Fruit fly (Drosophila melanogaster) S2 (cell line): ENCODE results near the gene Reph.

Source experiments
- CG8478 ChIP-seq: fragments of >200 bp; optimal IDR thresholded peaks from 2 replicates; lab custom pipeline; 2018
- CTCF ChIP-seq, 2 experiments: fragments of >200 bp; optimal IDR thresholded peaks; 2 replicates each; lab custom pipeline; 2018

Gene Reph

DNA sequence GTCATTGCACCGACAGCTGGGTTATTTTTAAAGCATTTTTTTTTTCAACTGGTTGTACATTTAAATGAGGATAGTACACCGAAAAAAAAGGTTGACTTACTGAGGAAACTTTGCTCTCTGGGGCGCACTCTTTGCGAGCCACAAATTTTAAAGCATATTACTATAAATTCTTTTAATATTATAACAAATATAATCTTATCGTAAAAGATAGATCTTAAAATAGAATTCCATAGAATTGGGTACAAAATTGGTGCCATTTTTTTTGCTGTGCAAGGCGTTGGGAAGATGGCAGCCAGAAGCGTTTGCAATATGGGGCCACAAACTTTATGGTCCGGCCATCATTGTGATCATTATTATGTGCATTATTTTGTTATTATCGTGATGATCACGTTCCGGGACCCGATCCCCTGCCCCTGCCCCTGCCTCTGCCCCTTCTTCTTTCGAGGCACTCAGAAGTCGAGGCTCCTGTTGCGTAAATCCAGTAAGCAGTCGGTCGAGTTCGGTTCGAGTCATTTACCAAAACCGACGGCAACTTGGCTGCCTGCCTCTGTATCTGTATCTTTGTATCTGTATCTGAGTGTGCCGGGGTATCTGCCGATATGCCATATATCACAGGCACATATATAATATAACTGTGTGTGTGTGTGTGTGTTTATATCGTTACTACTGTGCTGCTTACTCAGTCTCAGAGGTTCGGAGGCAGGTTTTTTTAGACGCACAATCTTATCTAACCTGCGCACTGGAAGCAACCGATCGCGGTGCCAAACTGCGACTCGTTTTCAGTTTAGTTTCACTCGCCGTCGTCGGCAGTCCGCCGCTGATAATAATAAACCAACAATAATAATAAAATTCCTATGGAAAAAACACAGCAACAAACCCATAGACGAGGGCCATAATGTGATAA, 24.9 kb upstream of the Reph start:
- TF ChIP-seq CG8478 (lab: Kevin White, UChicago) (no peak), CTCF (optimal IDR thresholded peaks at IDR 0.05; lab: Kevin White, UChicago) (no peak)

- TF ChIP-seq CTCF (optimal IDR thresholded peaks at IDR 0.05; lab: Kevin White, UChicago) (no peak), CG8478 (lab: Kevin White, UChicago) (no peak)
Observed at dm6 chr2L:3779143-3779788, 24.1 kb upstream of the Reph start.

DNA sequence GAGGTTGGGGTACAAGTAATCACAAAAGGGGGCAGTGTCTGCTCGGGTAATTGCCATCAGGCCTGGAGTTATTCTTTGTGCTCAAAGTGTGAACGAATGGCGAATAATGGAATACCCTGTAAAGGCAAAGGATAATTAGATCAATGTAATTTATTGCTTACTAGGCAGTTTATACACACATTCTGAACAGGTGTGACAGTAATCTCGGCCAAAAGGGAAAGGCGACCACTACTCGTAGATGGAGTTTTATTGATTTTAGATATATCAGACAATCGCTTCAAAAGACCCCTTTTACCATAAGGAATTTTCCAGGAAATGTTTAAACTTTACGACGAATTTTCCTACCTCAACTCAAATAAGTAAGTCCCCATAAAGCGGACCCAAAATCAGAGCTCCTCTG, 22.8 kb upstream of the Reph start:
- TF ChIP-seq CTCF (optimal IDR thresholded peaks at IDR 0.05; lab: Kevin White, UChicago) (no peak), CG8478 (lab: Kevin White, UChicago) (no peak)

dm6 chr2L:3781132-3781877, 22.0 kb upstream of the Reph start:
- TF ChIP-seq CG8478 (lab: Kevin White, UChicago) (no peak), CTCF (optimal IDR thresholded peaks at IDR 0.05; lab: Kevin White, UChicago) (no peak)

DNA sequence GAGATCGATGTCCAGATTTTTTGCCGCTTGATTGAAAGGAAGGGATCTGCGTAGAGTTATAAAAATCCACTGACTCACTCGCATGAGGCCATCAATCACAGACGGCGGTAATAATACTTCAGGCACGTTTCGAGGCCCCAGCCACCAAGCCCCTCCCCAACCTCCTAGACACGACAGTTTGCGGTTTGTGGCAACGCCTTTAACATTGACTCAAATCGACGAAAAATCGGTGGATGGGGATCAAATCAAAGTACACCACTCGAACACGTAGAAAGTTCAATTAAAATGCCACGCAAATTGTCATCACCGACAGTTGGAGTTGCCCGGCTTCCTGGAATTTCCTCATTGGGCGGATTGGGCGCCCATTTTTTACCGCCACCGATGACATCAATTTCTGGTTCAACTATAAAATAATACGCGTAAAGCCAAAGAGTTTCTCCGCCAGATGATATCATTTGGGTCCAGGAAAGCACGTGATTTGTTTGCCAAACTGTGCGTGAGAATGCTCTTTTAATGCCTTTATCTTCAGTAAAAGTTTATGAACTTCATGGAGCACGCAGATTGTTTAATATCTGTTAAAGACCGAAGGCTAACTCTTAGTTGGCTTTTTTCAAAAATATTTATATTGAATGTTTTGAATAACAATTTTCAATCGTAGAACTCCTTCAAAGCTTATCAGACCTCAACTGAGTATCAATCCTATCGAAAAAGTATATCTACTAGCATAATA, 18.9 kb upstream of the Reph start, which contains the start of gene CG31960:
Gene CG31960, plus strand, starts transcription at position 680 of the 730 bp plus-strand sequence.
- no peak for TF ChIP-seq CTCF (optimal IDR thresholded peaks at IDR 0.05; lab: Kevin White, UChicago)
- no peak for TF ChIP-seq CG8478 (lab: Kevin White, UChicago)

dm6 chr2L:3785402-3785801, 17.9 kb upstream of the Reph start:
- TF ChIP-seq CG8478 (lab: Kevin White, UChicago) (no peak), CTCF (optimal IDR thresholded peaks at IDR 0.05; lab: Kevin White, UChicago) (peak in 1 of 2 experiments; percentile 74)

dm6 chr2L:3786246-3786645, 17.1 kb upstream of the Reph start:
- TF ChIP-seq CTCF (optimal IDR thresholded peaks at IDR 0.05; lab: Kevin White, UChicago): peak; percentile 97 to 99
- TF ChIP-seq CG8478 (lab: Kevin White, UChicago): no peak

dm6 chr2L:3787028-3787427, 16.3 kb upstream of the Reph start, which contains the start of gene bark:
bark (plus strand) TSS chr2L:3787167.
- TF ChIP-seq CTCF (optimal IDR thresholded peaks at IDR 0.05; lab: Kevin White, UChicago) (no peak), CG8478 (lab: Kevin White, UChicago) (no peak)

dm6 chr2L:3788150-3788549, 15.2 kb upstream of the Reph start:
- TF ChIP-seq CTCF (optimal IDR thresholded peaks at IDR 0.05; lab: Kevin White, UChicago) (no peak), CG8478 (lab: Kevin White, UChicago) (no peak)

DNA sequence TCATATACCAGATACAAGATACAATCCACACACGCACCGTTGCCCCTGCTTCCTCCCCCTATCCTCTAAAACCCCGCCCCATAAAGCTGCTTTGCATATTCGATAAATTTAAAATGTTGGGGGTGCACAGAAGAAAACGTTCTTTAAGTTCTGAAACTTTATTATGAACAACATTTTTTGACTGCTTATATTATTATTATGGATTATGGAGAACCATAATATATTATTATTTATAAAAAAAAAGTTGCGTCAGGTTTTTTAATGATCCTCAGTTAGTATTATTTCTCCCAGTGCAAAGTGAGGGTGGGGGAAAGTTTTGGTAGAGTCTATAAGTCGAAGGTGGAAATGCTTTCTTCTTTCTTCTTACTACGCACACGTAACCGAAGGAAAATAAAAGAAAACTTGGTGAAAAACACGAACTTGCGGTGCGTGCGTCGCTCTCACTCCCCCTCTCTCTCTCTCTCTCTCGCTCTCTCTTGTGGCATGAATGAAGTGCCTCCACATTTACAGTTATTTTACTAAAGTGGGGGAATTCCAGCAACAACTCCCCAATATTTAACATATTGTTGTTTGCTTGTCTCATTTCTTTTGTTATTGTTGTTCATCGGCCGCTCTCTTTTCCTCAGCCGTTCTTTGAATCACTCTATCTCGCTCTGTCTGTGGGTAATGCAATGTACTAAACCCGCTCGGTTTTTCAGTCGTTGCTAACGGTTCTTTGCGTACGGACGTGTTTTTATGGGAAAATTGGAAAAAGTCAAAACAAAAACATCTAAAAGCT, 13.9 kb upstream of the Reph start:
- TF ChIP-seq CG8478 (lab: Kevin White, UChicago) (no peak), CTCF (optimal IDR thresholded peaks at IDR 0.05; lab: Kevin White, UChicago) (no peak)

DNA sequence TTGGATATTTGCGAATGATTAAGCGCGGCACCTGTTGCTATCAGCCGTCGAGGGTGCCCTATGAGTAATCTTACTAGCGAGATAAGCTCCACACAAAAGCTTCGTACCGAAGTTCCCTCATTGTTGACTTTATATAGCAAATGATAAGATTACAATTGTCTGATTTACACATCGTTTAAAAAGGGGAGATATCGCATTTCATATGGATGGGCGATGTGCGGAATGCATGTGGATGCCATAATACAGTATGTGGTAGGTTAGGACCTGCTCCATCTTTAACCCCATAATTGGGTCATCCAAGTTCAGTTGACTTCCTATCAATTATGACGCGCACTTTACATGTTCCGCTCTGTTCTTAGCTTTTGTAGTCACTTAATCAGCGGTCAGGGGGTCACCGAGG, 11.7 kb upstream of the Reph start:
- TF ChIP-seq CTCF (optimal IDR thresholded peaks at IDR 0.05; lab: Kevin White, UChicago) (no peak), CG8478 (lab: Kevin White, UChicago) (no peak)

dm6 chr2L:3802818-3803456, 408 bp upstream of the Reph start:
- TF ChIP-seq CTCF (optimal IDR thresholded peaks at IDR 0.05; lab: Kevin White, UChicago) (peak in 1 of 2 experiments; percentile 37), CG8478 (lab: Kevin White, UChicago) (no peak)
